Worm (Caenorhabditis elegans) whole organism, L4 larva: ENCODE measurements around the gene hmg-5.

Experiments
- F26F4.8 ChIP-seq: fragments of 200-800 bp; sonication (Bioruptor generic); conservative IDR thresholded peaks from 2 replicates; pipeline ENCODE4 v1.3.6; 2022; ENCODE audit warnings: missing genetic modification characterization, missing compliant biosample characterization
- F44E2.7 ChIP-seq: fragments of 200-800 bp; sonication (Bioruptor generic); IDR thresholded peaks from 2 replicates; pipeline ENCODE4 v2.1.2; 2022; ENCODE audit warnings: missing genetic modification characterization, missing compliant biosample characterization
- ZK546.5 ChIP-seq, 2 experiments: sonication (generic microtip); optimal IDR thresholded peaks; 2 replicates each; lab custom pipeline; 2017; ENCODE audit warnings: missing biosample characterization in 2 of 2, missing genetic modification characterization in 2 of 2
- aly-2 ChIP-seq: sonication (generic microtip); optimal IDR thresholded peaks from 2 replicates; lab custom pipeline; 2018; ENCODE audit warnings: missing biosample characterization, missing genetic modification characterization
- attf-4 ChIP-seq: sonication (generic microtip); optimal IDR thresholded peaks from 3 replicates; lab custom pipeline; 2017; ENCODE audit warnings: missing biosample characterization, missing genetic modification characterization
- ceh-20 ChIP-seq: fragments of 200-800 bp; sonication (Bioruptor generic); IDR thresholded peaks from 2 replicates; pipeline ENCODE4 v1.3.6; 2022; ENCODE audit warnings: missing genetic modification reagents, missing genetic modification characterization, missing compliant biosample characterization
- ceh-82 ChIP-seq: sonication (generic microtip); optimal IDR thresholded peaks from 2 replicates; lab custom pipeline; 2017; ENCODE audit warnings: missing biosample characterization, missing genetic modification characterization
- cey-2 ChIP-seq: sonication (generic microtip); optimal IDR thresholded peaks from 3 replicates; lab custom pipeline; 2017; ENCODE audit warnings: missing genetic modification characterization, mild to moderate bottlenecking, missing compliant biosample characterization, antibody characterized with exemption, borderline replicate concordance; ENCODE audit not compliant: insufficient read depth
- daf-12 ChIP-seq: fragments of 150-350 bp; optimal IDR thresholded peaks from 2 replicates; lab custom pipeline; 2014; ENCODE audit warnings: missing biosample characterization, missing genetic modification reagents, missing genetic modification characterization
- daf-16 ChIP-seq, 3 experiments: sonication (generic microtip); optimal IDR thresholded peaks; 2 replicates each; lab custom pipeline; 2016 to 2017; ENCODE audit warnings: missing genetic modification characterization in 3 of 3, missing genetic modification reagents in 3 of 3, mild to moderate bottlenecking in 2 of 3, missing compliant biosample characterization in 2 of 3, missing biosample characterization in 1 of 3, moderate library complexity in 1 of 3
- dmd-8 ChIP-seq: fragments of 200-800 bp; sonication (Bioruptor generic); IDR thresholded peaks from 2 replicates; pipeline ENCODE4 v1.3.6; 2022; ENCODE audit warnings: missing genetic modification characterization, missing compliant biosample characterization
- dmd-9 ChIP-seq: fragments of 200-800 bp; sonication (Bioruptor generic); IDR thresholded peaks from 2 replicates; pipeline ENCODE4 v1.3.6; 2022; ENCODE audit warnings: missing genetic modification reagents, missing genetic modification characterization, missing compliant biosample characterization
- dpl-1 ChIP-seq: fragments of 150-350 bp; optimal IDR thresholded peaks from 2 replicates; lab custom pipeline; 2014; ENCODE audit warnings: missing biosample characterization, missing genetic modification reagents, missing genetic modification characterization
- dve-1 ChIP-seq: sonication (generic microtip); optimal IDR thresholded peaks from 2 replicates; lab custom pipeline; 2017; ENCODE audit warnings: antibody characterized with exemption, mild to moderate bottlenecking, missing genetic modification characterization, missing compliant biosample characterization; ENCODE audit not compliant: insufficient read depth
- egl-43 ChIP-seq: fragments of 200-800 bp; sonication (Bioruptor generic); IDR thresholded peaks from 2 replicates; pipeline ENCODE4 v1.3.6; 2022; ENCODE audit warnings: missing genetic modification reagents, missing genetic modification characterization, missing compliant biosample characterization
- gei-8 ChIP-seq: fragments of 200-800 bp; sonication (Bioruptor generic); optimal IDR thresholded peaks from 2 replicates; lab custom pipeline; 2018; ENCODE audit warnings: mild to moderate bottlenecking, missing genetic modification characterization, missing compliant biosample characterization
- hif-1 ChIP-seq, 2 experiments: sonication (generic microtip); optimal IDR thresholded peaks; 2 replicates each; lab custom pipeline; 2016 to 2017; ENCODE audit warnings: missing compliant biosample characterization in 2 of 2, missing genetic modification characterization in 2 of 2, missing genetic modification reagents in 2 of 2, missing genotype in 2 of 2, mild to moderate bottlenecking in 1 of 2
- hlh-11 ChIP-seq: fragments of 200-800 bp; sonication (Bioruptor generic); optimal IDR thresholded peaks from 2 replicates; lab custom pipeline; 2018; ENCODE audit warnings: mild to moderate bottlenecking, missing genetic modification characterization, missing compliant biosample characterization
- hlh-30 ChIP-seq: sonication (generic microtip); optimal IDR thresholded peaks from 2 replicates; lab custom pipeline; 2017; ENCODE audit warnings: antibody characterized with exemption, mild to moderate bottlenecking, missing genetic modification characterization, missing compliant biosample characterization; ENCODE audit not compliant: insufficient read depth
- hmg-1.1 ChIP-seq: fragments of 200-800 bp; sonication (Bioruptor generic); IDR thresholded peaks from 2 replicates; pipeline ENCODE4 v1.3.6; 2022; ENCODE audit warnings: missing genetic modification reagents, missing genetic modification characterization, missing compliant biosample characterization
- lin-13 ChIP-seq: fragments of 150-350 bp; optimal IDR thresholded peaks from 2 replicates; lab custom pipeline; 2014; ENCODE audit warnings: missing biosample characterization, missing genetic modification reagents, missing genetic modification characterization
- lin-15B ChIP-seq: fragments of 150-350 bp; sonication (generic microtip); optimal IDR thresholded peaks from 3 replicates; lab custom pipeline; 2014; ENCODE audit warnings: missing biosample characterization, missing genetic modification characterization
- lin-29 ChIP-seq: fragments of 200-800 bp; sonication (Bioruptor generic); IDR thresholded peaks from 2 replicates; pipeline ENCODE4 v1.3.6; 2022; ENCODE audit warnings: missing genetic modification reagents, missing genetic modification characterization, missing compliant biosample characterization
- lin-38 ChIP-seq: fragments of 200-800 bp; sonication (Bioruptor generic); IDR thresholded peaks from 2 replicates; pipeline ENCODE4 v1.3.6; 2022; ENCODE audit warnings: missing genetic modification reagents, missing genetic modification characterization, missing compliant biosample characterization
- lin-39 ChIP-seq: fragments of 150-350 bp; optimal IDR thresholded peaks from 2 replicates; lab custom pipeline; 2014; ENCODE audit warnings: missing biosample characterization, missing genetic modification reagents, missing genetic modification characterization
- lsy-2 ChIP-seq, 2 experiments: fragments of 150-350 bp in 1 of 2; sonication (generic microtip) in 1 of 2; optimal IDR thresholded peaks; 2 replicates each; lab custom pipeline; 2014 to 2017; ENCODE audit warnings: missing biosample characterization in 2 of 2, missing genetic modification characterization in 2 of 2
- mep-1 ChIP-seq: fragments of 150-350 bp; sonication (generic microtip); optimal IDR thresholded peaks from 3 replicates; lab custom pipeline; 2014; ENCODE audit warnings: missing biosample characterization, missing genetic modification characterization
- mes-2 ChIP-seq: sonication (generic microtip); optimal IDR thresholded peaks from 2 replicates; lab custom pipeline; 2016; ENCODE audit warnings: missing genotype, mild to moderate bottlenecking, missing genetic modification characterization, missing compliant biosample characterization; ENCODE audit not compliant: poor library complexity, severe bottlenecking
- mxl-3 ChIP-seq: fragments of 200-800 bp; sonication (Bioruptor generic); optimal IDR thresholded peaks from 2 replicates; lab custom pipeline; 2018; ENCODE audit warnings: mild to moderate bottlenecking, missing genetic modification characterization, missing compliant biosample characterization
- nhr-10 ChIP-seq: fragments of 150-350 bp; optimal IDR thresholded peaks from 2 replicates; lab custom pipeline; 2014; ENCODE audit warnings: missing biosample characterization, missing genetic modification characterization
- nhr-102 ChIP-seq: sonication (generic microtip); optimal IDR thresholded peaks from 2 replicates; lab custom pipeline; 2016; ENCODE audit warnings: mild to moderate bottlenecking, missing genetic modification characterization, moderate library complexity, missing compliant biosample characterization
- nhr-25 ChIP-seq: sonication (generic microtip); optimal IDR thresholded peaks from 2 replicates; lab custom pipeline; 2017; ENCODE audit warnings: missing genetic modification characterization, mild to moderate bottlenecking, missing compliant biosample characterization, antibody characterized with exemption, moderate library complexity, borderline replicate concordance; ENCODE audit not compliant: insufficient read depth
- nhr-28 ChIP-seq: fragments of 150-350 bp; optimal IDR thresholded peaks from 2 replicates; lab custom pipeline; 2014; ENCODE audit warnings: missing biosample characterization, missing genetic modification characterization
- nhr-41 ChIP-seq: fragments of 200-800 bp; sonication (Bioruptor generic); IDR thresholded peaks from 2 replicates; pipeline ENCODE4 v1.3.6; 2022; ENCODE audit warnings: missing genetic modification reagents, missing genetic modification characterization, missing compliant biosample characterization
- nhr-42 ChIP-seq: fragments of 200-800 bp; sonication (Bioruptor generic); IDR thresholded peaks from 2 replicates; pipeline ENCODE4 v1.3.6; 2022; ENCODE audit warnings: missing genetic modification characterization, missing compliant biosample characterization
- nhr-6 ChIP-seq: fragments of 150-350 bp; optimal IDR thresholded peaks from 2 replicates; lab custom pipeline; 2014; ENCODE audit warnings: missing biosample characterization, missing genetic modification characterization
- nhr-77 ChIP-seq: fragments of 150-350 bp; optimal IDR thresholded peaks from 2 replicates; lab custom pipeline; 2014; ENCODE audit warnings: missing biosample characterization, missing genetic modification characterization
- pqm-1 ChIP-seq: sonication (generic microtip); optimal IDR thresholded peaks from 2 replicates; lab custom pipeline; 2017; ENCODE audit warnings: missing biosample characterization, missing genetic modification characterization
- rbr-2 ChIP-seq: sonication (generic microtip); optimal IDR thresholded peaks from 2 replicates; lab custom pipeline; 2016; ENCODE audit warnings: missing genotype, missing genetic modification characterization, missing compliant biosample characterization
- tag-97 ChIP-seq: fragments of 200-800 bp; sonication (Bioruptor generic); IDR thresholded peaks from 2 replicates; pipeline ENCODE4 v1.3.6; 2022; ENCODE audit warnings: missing genetic modification characterization, missing compliant biosample characterization
- unc-130 ChIP-seq: sonication (generic microtip); optimal IDR thresholded peaks from 2 replicates; lab custom pipeline; 2016; ENCODE audit warnings: missing genetic modification reagents, missing genetic modification characterization, missing compliant biosample characterization
- unc-62 ChIP-seq, 3 experiments: fragments of 150-350 bp in 1 of 3; sonication (generic microtip); optimal IDR thresholded peaks in 2 of 3; peaks in 1 of 3; 1 replicate in 1 of 3; 2 replicates in 2 of 3; lab custom pipeline; 2014 to 2017; ENCODE audit warnings: missing biosample characterization in 3 of 3, missing genetic modification characterization in 3 of 3, missing genetic modification reagents in 3 of 3, missing genotype in 1 of 3
- vab-7 ChIP-seq: fragments of 200-800 bp; sonication (Bioruptor generic); IDR thresholded peaks from 2 replicates; pipeline ENCODE4 v1.3.6; 2022; ENCODE audit warnings: missing genetic modification reagents, missing genetic modification characterization, missing compliant biosample characterization

hmg-5 gene

DNA sequence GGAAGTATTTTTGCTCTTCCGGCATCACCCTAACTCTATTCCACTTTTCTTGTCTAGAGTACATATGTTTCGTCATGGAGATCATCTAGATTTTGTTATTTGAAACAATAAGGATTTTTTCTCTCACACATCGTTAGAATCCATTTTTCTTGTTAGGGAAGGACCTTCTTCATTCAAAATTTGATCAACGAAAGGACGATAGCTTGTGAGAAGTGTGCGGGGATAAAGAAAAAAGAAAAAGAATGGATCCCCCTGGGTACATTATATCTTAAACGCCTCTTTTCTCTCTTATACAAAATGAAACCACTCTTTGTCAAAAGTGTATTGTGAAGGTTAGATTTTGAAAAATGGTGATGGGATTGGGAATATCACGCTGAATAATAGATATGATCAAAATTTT lies 15.6 kb upstream of the hmg-5 start:
- TF ChIP-seq F26F4.8 (no peak), dmd-9 (GFP tag; lab: Robert Waterston, UW) (no peak), lin-29 (GFP tag; lab: Robert Waterston, UW) (no peak), ceh-82 (tag; lab: Kevin White, UChicago) (no peak), gei-8 (no peak), attf-4 (tag; lab: Kevin White, UChicago) (no peak), nhr-42 (GFP tag; lab: Robert Waterston, UW) (no peak), unc-130 (GFP tag; lab: Kevin White, UChicago) (no peak), lin-13 (no peak), cey-2 (tag; lab: Kevin White, UChicago) (no peak), mep-1 (no peak), dmd-8 (no peak)
- TF ChIP-seq, all 104 proteins: peak for 0

ce11 chrIV:7659481-7659880 lies 13.5 kb upstream of the hmg-5 start:
- no peak for TF ChIP-seq vab-7 (GFP tag; lab: Robert Waterston, UW)
- TF ChIP-seq lsy-2 (tag; optimal IDR thresholded peaks at IDR 0.05; lab: Kevin White, UChicago) = peak in 1 of 2 experiments; percentile 9
- TF ChIP-seq daf-16 (GFP tag; optimal IDR thresholded peaks at IDR 0.05; lab: Kevin White, UChicago) = peak in 1 of 2 experiments; percentile 78
- no peak for TF ChIP-seq daf-16 (tag; optimal IDR thresholded peaks at IDR 0.05; lab: Kevin White, UChicago)
- no peak for TF ChIP-seq egl-43 (GFP tag; lab: Robert Waterston, UW)
- no peak for TF ChIP-seq lin-39 (tag; lab: Kevin White, UChicago)
- TF ChIP-seq aly-2 = no peak
- peak; percentile 16 for TF ChIP-seq hlh-30 (tag; lab: Kevin White, UChicago)
- 0 out of 2 replicates have a peak, but pooled peaks have one; percentile 8 for TF ChIP-seq ceh-20
- peak; percentile 40 for TF ChIP-seq hlh-11 (tag; lab: Kevin White, UChicago)

ce11 chrIV:7658589-7658988 lies 12.6 kb upstream of the hmg-5 start, which contains the start of gene C08G9.1:
Gene C08G9.1, plus strand, starts transcription at chrIV:7658763.
- peak in 1 of 2 experiments; percentile 74 for TF ChIP-seq unc-62 (GFP tag; optimal IDR thresholded peaks at IDR 0.05 in 1 of 2; lab: Kevin White, UChicago)
- TF ChIP-seq unc-62 (tag; optimal IDR thresholded peaks at IDR 0.05; lab: Kevin White, UChicago) = no peak
- no peak for TF ChIP-seq ZK546.5 (tag; optimal IDR thresholded peaks at IDR 0.05; lab: Kevin White, UChicago)
- no peak for TF ChIP-seq attf-4 (tag; lab: Kevin White, UChicago)
- peak in 1 of 2 experiments; percentile 4 for TF ChIP-seq lsy-2 (tag; optimal IDR thresholded peaks at IDR 0.05; lab: Kevin White, UChicago)
- no peak for TF ChIP-seq nhr-6 (tag; lab: Kevin White, UChicago)
- TF ChIP-seq hmg-1.1 (GFP tag; lab: Robert Waterston, UW) = peak; percentile 44; the same call in 1 of the 2 replicates

- TF ChIP-seq lin-13 = peak; percentile 13
- TF ChIP-seq pqm-1 = peak; percentile 6
- no peak for TF ChIP-seq nhr-41 (GFP tag; lab: Robert Waterston, UW)
- peak; percentile 51 for TF ChIP-seq rbr-2 (tag; lab: Kevin White, UChicago)
- peak; percentile 96 for TF ChIP-seq lin-38 (GFP tag; lab: Robert Waterston, UW)
- peak; percentile 64 for TF ChIP-seq nhr-28
- TF ChIP-seq daf-12 (tag; lab: Kevin White, UChicago) = no peak
- TF ChIP-seq hlh-30 (tag; lab: Kevin White, UChicago) = peak; percentile 49
- TF ChIP-seq nhr-6 (tag; lab: Kevin White, UChicago) = peak; percentile 86
- peak; percentile 86 for TF ChIP-seq nhr-77 (tag; lab: Kevin White, UChicago)
- TF ChIP-seq nhr-102 (tag; lab: Kevin White, UChicago) = peak; percentile 8
- peak; percentile 46 for TF ChIP-seq dve-1 (tag; lab: Kevin White, UChicago)
- TF ChIP-seq F44E2.7 (GFP tag; lab: Robert Waterston, UW) = no peak
- peak; percentile 52 for TF ChIP-seq nhr-25 (tag; lab: Kevin White, UChicago)
- peak; percentile 24 for TF ChIP-seq mxl-3
- TF ChIP-seq hif-1 (tag; optimal IDR thresholded peaks at IDR 0.05; lab: Kevin White, UChicago) = peak in 1 of 2 experiments; percentile 71
- TF ChIP-seq dpl-1 (GFP tag; lab: Kevin White, UChicago) = peak; percentile 62
- TF ChIP-seq mes-2 (tag; lab: Kevin White, UChicago) = peak; percentile 94
- no peak for TF ChIP-seq lin-15B (tag; lab: Kevin White, UChicago)
- TF ChIP-seq nhr-10 (tag; lab: Kevin White, UChicago) = no peak
- no peak for TF ChIP-seq tag-97 (GFP tag; lab: Robert Waterston, UW)
- TF ChIP-seq hlh-11 (tag; lab: Kevin White, UChicago) = peak; percentile 63
These were observed 8.3 kb upstream of the hmg-5 start, which contains the start of gene nrde-4 for ce11 chrIV:7654212-7654778. Gene nrde-4, minus strand, starts transcription at chrIV:7654262.
